Worm (Caenorhabditis elegans) whole organism, L3 larva: Measurements from ENCODE around the gene unc-31.

Experiments used
- R02D3.7 ChIP-seq: fragments of 150-350 bp; optimal IDR thresholded peaks from 2 replicates; lab custom pipeline; 2014; ENCODE audit warnings: missing biosample characterization, missing genetic modification characterization
- ZK546.5 ChIP-seq: sonication (generic microtip); optimal IDR thresholded peaks from 2 replicates; lab custom pipeline; 2017; ENCODE audit warnings: missing biosample characterization, missing genetic modification characterization
- aly-2 ChIP-seq: fragments of 150-350 bp; optimal IDR thresholded peaks from 2 replicates; lab custom pipeline; 2014; ENCODE audit warnings: missing biosample characterization, missing genetic modification characterization
- ama-1 ChIP-seq: fragments of 150-350 bp; optimal IDR thresholded peaks from 2 replicates; lab custom pipeline; 2018
- ceh-16 ChIP-seq: sonication (generic microtip); optimal IDR thresholded peaks from 2 replicates; lab custom pipeline; 2017; ENCODE audit warnings: missing biosample characterization, missing genetic modification characterization
- ceh-28 ChIP-seq: fragments of 150-350 bp; optimal IDR thresholded peaks from 2 replicates; lab custom pipeline; 2014; ENCODE audit warnings: missing biosample characterization, missing genetic modification reagents, missing genetic modification characterization
- ceh-82 ChIP-seq: fragments of 150-350 bp; optimal IDR thresholded peaks from 2 replicates; lab custom pipeline; 2014; ENCODE audit warnings: missing biosample characterization, missing genetic modification characterization
- daf-12 ChIP-seq: fragments of 150-350 bp; optimal IDR thresholded peaks from 2 replicates; lab custom pipeline; 2014; ENCODE audit warnings: missing biosample characterization, missing genetic modification reagents, missing genetic modification characterization
- egl-27 ChIP-seq: sonication (generic microtip); optimal IDR thresholded peaks from 4 replicates; lab custom pipeline; 2017; ENCODE audit warnings: missing biosample characterization, missing genetic modification reagents, missing genetic modification characterization
- egl-5 ChIP-seq: fragments of 150-350 bp; optimal IDR thresholded peaks from 2 replicates; lab custom pipeline; 2017; ENCODE audit warnings: missing biosample characterization, missing genetic modification reagents, missing genetic modification characterization, inconsistent platforms
- elt-1 ChIP-seq: fragments of 150-350 bp; optimal IDR thresholded peaks from 2 replicates; lab custom pipeline; 2014; ENCODE audit warnings: missing biosample characterization, missing genetic modification characterization
- elt-2 ChIP-seq: sonication (generic microtip); optimal IDR thresholded peaks from 2 replicates; lab custom pipeline; 2016; ENCODE audit warnings: missing genetic modification reagents, mild to moderate bottlenecking, missing genetic modification characterization, missing compliant biosample characterization
- elt-3 ChIP-seq, 3 experiments: fragments of 150-350 bp in 1 of 3; sonication (generic microtip) in 2 of 3; optimal IDR thresholded peaks; 2 replicates in 2 of 3; 4 replicates in 1 of 3; lab custom pipeline; 2014 to 2017; ENCODE audit warnings: missing biosample characterization in 3 of 3, missing genetic modification characterization in 3 of 3
- eor-1 ChIP-seq, 2 experiments: fragments of 150-350 bp; optimal IDR thresholded peaks; 2 replicates each; lab custom pipeline; 2014 to 2018; ENCODE audit warnings: missing biosample characterization in 2 of 2, missing genetic modification characterization in 2 of 2
- fkh-10 ChIP-seq: sonication (generic microtip); optimal IDR thresholded peaks from 2 replicates; lab custom pipeline; 2017; ENCODE audit warnings: missing biosample characterization, missing genetic modification reagents, missing genetic modification characterization
- fkh-2 ChIP-seq: fragments of 150-350 bp; optimal IDR thresholded peaks from 2 replicates; lab custom pipeline; 2014; ENCODE audit warnings: missing biosample characterization, missing genetic modification reagents, missing genetic modification characterization
- fos-1 ChIP-seq: fragments of 150-350 bp; optimal IDR thresholded peaks from 2 replicates; lab custom pipeline; 2014; ENCODE audit warnings: missing biosample characterization, missing genetic modification characterization
- hmg-11 ChIP-seq: sonication (generic microtip); optimal IDR thresholded peaks from 2 replicates; lab custom pipeline; 2016; ENCODE audit warnings: missing genetic modification characterization, missing compliant biosample characterization
- jun-1 ChIP-seq: fragments of 150-350 bp; optimal IDR thresholded peaks from 2 replicates; lab custom pipeline; 2014; ENCODE audit warnings: missing biosample characterization, missing genetic modification reagents, missing genetic modification characterization
- lin-15B ChIP-seq: fragments of 150-350 bp; optimal IDR thresholded peaks from 2 replicates; lab custom pipeline; 2014; ENCODE audit warnings: missing biosample characterization, missing genetic modification characterization
- lin-39 ChIP-seq: fragments of 150-350 bp; optimal IDR thresholded peaks from 2 replicates; lab custom pipeline; 2018; ENCODE audit warnings: missing biosample characterization, missing genetic modification reagents, missing genetic modification characterization
- lsy-12 ChIP-seq: sonication (generic microtip); optimal IDR thresholded peaks from 2 replicates; lab custom pipeline; 2016; ENCODE audit warnings: mild to moderate bottlenecking, missing genetic modification characterization, missing compliant biosample characterization
- mdl-1 ChIP-seq: fragments of 150-350 bp; optimal IDR thresholded peaks from 2 replicates; lab custom pipeline; 2014; ENCODE audit warnings: missing biosample characterization, missing genetic modification characterization
- mml-1 ChIP-seq: fragments of 150-350 bp; sonication (generic microtip); optimal IDR thresholded peaks from 3 replicates; lab custom pipeline; 2014; ENCODE audit warnings: missing biosample characterization, missing genetic modification characterization
- nfya-1 ChIP-seq: sonication (generic microtip); optimal IDR thresholded peaks from 2 replicates; lab custom pipeline; 2017; ENCODE audit warnings: missing genetic modification characterization, mild to moderate bottlenecking, missing compliant biosample characterization, antibody characterized with exemption, moderate library complexity; ENCODE audit not compliant: insufficient read depth
- nhr-11 ChIP-seq: fragments of 150-350 bp; optimal IDR thresholded peaks from 2 replicates; lab custom pipeline; 2014; ENCODE audit warnings: missing biosample characterization, missing genetic modification characterization
- nhr-12 ChIP-seq: fragments of 150-350 bp; optimal IDR thresholded peaks from 2 replicates; lab custom pipeline; 2014; ENCODE audit warnings: missing biosample characterization, missing genetic modification characterization
- nhr-23 ChIP-seq: fragments of 150-350 bp; optimal IDR thresholded peaks from 2 replicates; lab custom pipeline; 2014; ENCODE audit warnings: missing biosample characterization, missing genetic modification reagents, missing genetic modification characterization
- nhr-25 ChIP-seq: sonication (generic microtip); optimal IDR thresholded peaks from 2 replicates; lab custom pipeline; 2017; ENCODE audit warnings: missing biosample characterization, missing genetic modification characterization
- nhr-28 ChIP-seq: fragments of 150-350 bp; optimal IDR thresholded peaks from 2 replicates; lab custom pipeline; 2014; ENCODE audit warnings: missing biosample characterization, missing genetic modification characterization
- nhr-43 ChIP-seq: sonication (generic microtip); optimal IDR thresholded peaks from 2 replicates; lab custom pipeline; 2016; ENCODE audit warnings: mild to moderate bottlenecking, missing genetic modification characterization, missing compliant biosample characterization; ENCODE audit not compliant: poor library complexity, severe bottlenecking
- nhr-67 ChIP-seq: fragments of 150-350 bp; optimal IDR thresholded peaks from 2 replicates; lab custom pipeline; 2014; ENCODE audit warnings: missing biosample characterization, missing genetic modification characterization
- nhr-77 ChIP-seq: fragments of 150-350 bp; optimal IDR thresholded peaks from 2 replicates; lab custom pipeline; 2014; ENCODE audit warnings: missing biosample characterization, missing genetic modification characterization
- pqm-1 ChIP-seq: fragments of 150-350 bp; optimal IDR thresholded peaks from 2 replicates; lab custom pipeline; 2017; ENCODE audit warnings: missing biosample characterization, missing genetic modification characterization, inconsistent platforms
- sea-2 ChIP-seq: fragments of 150-350 bp; sonication (generic microtip); optimal IDR thresholded peaks from 4 replicates; lab custom pipeline; 2014; ENCODE audit warnings: missing biosample characterization, missing genetic modification reagents, missing genetic modification characterization
- snpc-4 ChIP-seq: fragments of 150-350 bp; optimal IDR thresholded peaks from 2 replicates; lab custom pipeline; 2014; ENCODE audit warnings: missing biosample characterization, missing genetic modification characterization
- tbx-2 ChIP-seq: sonication (generic microtip); optimal IDR thresholded peaks from 2 replicates; lab custom pipeline; 2016; ENCODE audit warnings: mild to moderate bottlenecking, missing genetic modification characterization, missing compliant biosample characterization
- unc-39 ChIP-seq: sonication (generic microtip); optimal IDR thresholded peaks from 4 replicates; lab custom pipeline; 2017; ENCODE audit warnings: missing biosample characterization, missing genetic modification characterization
- zag-1 ChIP-seq: fragments of 150-350 bp; optimal IDR thresholded peaks from 2 replicates; lab custom pipeline; 2014; ENCODE audit warnings: missing biosample characterization, missing genetic modification characterization
- ztf-11 ChIP-seq: fragments of 150-350 bp; optimal IDR thresholded peaks from 2 replicates; lab custom pipeline; 2014; ENCODE audit warnings: missing biosample characterization, missing genetic modification characterization
- ztf-4 ChIP-seq: fragments of 150-350 bp; optimal IDR thresholded peaks from 2 replicates; lab custom pipeline; 2014; ENCODE audit warnings: missing biosample characterization, missing genetic modification characterization

Gene unc-31

DNA sequence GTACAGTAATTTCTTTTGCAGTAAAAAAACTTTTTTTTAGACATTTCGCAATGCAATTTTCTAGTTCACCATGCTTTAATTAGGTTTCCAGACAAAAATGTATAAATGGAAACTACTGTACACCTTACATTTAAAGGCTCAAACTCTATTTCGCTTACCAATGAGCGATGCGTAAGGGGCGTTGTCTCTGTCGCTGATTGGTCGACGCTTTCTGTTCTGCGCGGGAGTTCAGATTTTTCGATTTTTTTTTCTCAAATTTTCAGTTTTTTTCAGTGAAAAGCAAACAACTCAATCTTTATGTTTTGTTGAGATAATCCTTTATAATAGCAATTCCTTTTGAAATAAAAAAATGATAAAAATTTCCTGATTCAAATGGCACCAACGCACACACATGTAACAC is 19.5 kb upstream of the unc-31 start:
- TF ChIP-seq aly-2 (tag; lab: Kevin White, UChicago) (no peak), elt-1 (tag; lab: Kevin White, UChicago) (no peak), nhr-25 (tag; lab: Kevin White, UChicago) (no peak), fkh-2 (tag; lab: Kevin White, UChicago) (no peak), nfya-1 (tag; lab: Kevin White, UChicago) (peak; percentile 84), fos-1 (tag; lab: Kevin White, UChicago) (no peak), ceh-82 (no peak), nhr-28 (no peak)
- TF ChIP-seq, all 47 proteins: peak for 1

- no peak for TF ChIP-seq nhr-11 (tag; lab: Kevin White, UChicago)
- TF ChIP-seq eor-1 (tag; optimal IDR thresholded peaks at IDR 0.05; lab: Kevin White, UChicago): no peak
- no peak for TF ChIP-seq snpc-4 (tag; lab: Kevin White, UChicago)
- no peak for TF ChIP-seq ceh-16 (tag; lab: Kevin White, UChicago)
- no peak for TF ChIP-seq fkh-2 (tag; lab: Kevin White, UChicago)
- TF ChIP-seq ztf-11: no peak
These were observed 18.0 kb upstream of the unc-31 start for ce11 chrIV:12755641-12756040.

DNA sequence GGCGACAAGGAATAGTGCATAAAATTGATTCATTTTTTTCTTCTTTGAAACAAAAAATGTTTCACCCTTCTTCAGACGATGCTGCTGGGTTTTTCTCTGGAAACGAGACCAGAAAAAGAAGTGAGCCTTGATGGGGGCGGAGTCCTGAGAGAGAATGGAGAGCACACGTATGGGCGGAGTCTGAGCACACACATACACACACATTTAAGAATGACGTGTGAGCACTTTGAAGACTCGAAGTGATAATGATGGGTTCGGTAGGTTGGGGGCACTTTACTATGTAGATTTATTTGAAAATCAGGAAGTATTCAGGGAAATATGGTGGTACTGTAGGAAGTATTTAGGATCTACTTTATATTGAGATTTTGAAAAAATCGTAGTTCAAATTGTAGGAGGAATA is 16.2 kb upstream of the unc-31 start, which contains the start of gene flp-9:
flp-9 (minus strand) TSS at position 101 of the 400 bp plus-strand sequence.
- TF ChIP-seq sea-2 (GFP tag; lab: Kevin White, UChicago): no peak
- TF ChIP-seq lsy-12 (tag; lab: Kevin White, UChicago): no peak
- no peak for TF ChIP-seq elt-3 (tag; optimal IDR thresholded peaks at IDR 0.05; lab: Kevin White, UChicago)
- no peak for TF ChIP-seq ztf-11
- no peak for TF ChIP-seq pqm-1 (tag; lab: Kevin White, UChicago)
- TF ChIP-seq nhr-28: no peak
- no peak for TF ChIP-seq nfya-1 (tag; lab: Kevin White, UChicago)
- no peak for TF ChIP-seq lin-15B (tag; lab: Kevin White, UChicago)
- TF ChIP-seq ama-1 (lab: Kevin White, UChicago): no peak
- TF ChIP-seq ceh-16 (tag; lab: Kevin White, UChicago): no peak
- TF ChIP-seq nhr-77 (tag; lab: Kevin White, UChicago): no peak
- no peak for TF ChIP-seq tbx-2 (tag; lab: Kevin White, UChicago)
- no peak for TF ChIP-seq ztf-4
- TF ChIP-seq daf-12: no peak
- no peak for TF ChIP-seq R02D3.7 (tag; lab: Kevin White, UChicago)
- no peak for TF ChIP-seq jun-1 (tag; lab: Kevin White, UChicago)

- TF ChIP-seq jun-1 (tag; lab: Kevin White, UChicago) (no peak), elt-1 (tag; lab: Kevin White, UChicago) (no peak), fkh-10 (GFP tag; lab: Kevin White, UChicago) (peak; percentile 62)
These were observed 10.9 kb upstream of the unc-31 start for ce11 chrIV:12762782-12763181.

DNA sequence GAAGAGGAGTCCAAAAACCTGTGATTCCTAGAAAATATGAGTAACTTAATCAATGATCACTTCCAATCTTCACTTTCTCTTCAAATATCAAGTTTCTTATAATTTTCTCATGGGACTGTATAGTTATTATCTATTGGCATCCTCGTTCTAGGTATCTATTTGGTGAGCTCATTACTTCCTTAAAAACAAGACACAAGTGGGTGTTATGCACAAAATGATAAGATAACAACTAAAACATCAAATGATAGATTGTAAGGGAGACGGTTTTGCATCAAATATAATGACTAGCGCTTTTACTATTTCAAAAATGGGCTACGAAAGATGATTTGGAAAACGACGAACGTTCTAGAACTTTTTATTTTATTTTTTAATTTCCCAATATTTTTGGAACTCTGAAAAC is 8.6 kb upstream of the unc-31 start, which contains the start of gene ZK897.10:
ZK897.10 (plus strand) TSS at position 285 of the 400 bp plus-strand sequence.
- TF ChIP-seq nhr-23 (tag; lab: Kevin White, UChicago): no peak
- peak; percentile 53 for TF ChIP-seq pqm-1 (tag; lab: Kevin White, UChicago)
- no peak for TF ChIP-seq nhr-11 (tag; lab: Kevin White, UChicago)
- no peak for TF ChIP-seq ceh-16 (tag; lab: Kevin White, UChicago)

DNA sequence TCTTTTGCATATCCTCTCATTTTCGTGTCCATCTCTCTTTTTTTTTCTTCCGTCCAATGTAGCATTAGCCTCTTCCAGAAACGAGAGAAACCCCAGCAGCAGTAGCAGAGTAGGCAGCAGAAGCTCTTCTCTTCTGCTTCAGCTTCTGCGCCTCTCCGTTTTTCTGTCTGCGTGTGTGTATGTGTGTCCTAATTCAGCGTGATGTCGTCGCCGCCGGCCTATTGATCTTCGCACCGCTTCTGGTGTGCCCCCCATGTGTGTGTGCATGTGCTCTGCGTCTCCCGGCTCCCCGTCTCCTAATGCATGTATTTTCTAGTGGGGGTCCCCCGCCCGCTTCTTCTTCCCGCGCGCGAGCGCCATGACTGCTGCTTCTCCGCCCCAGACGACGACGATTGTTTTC is 2.3 kb upstream of the unc-31 start:
- TF ChIP-seq egl-27 (tag; lab: Kevin White, UChicago) (no peak), elt-1 (tag; lab: Kevin White, UChicago) (no peak), lin-39 (tag; lab: Kevin White, UChicago) (peak; percentile 89), aly-2 (tag; lab: Kevin White, UChicago) (no peak), mml-1 (no peak), pqm-1 (tag; lab: Kevin White, UChicago) (no peak), zag-1 (tag; lab: Kevin White, UChicago) (no peak), unc-39 (tag; lab: Kevin White, UChicago) (no peak), ztf-11 (no peak), nhr-77 (tag; lab: Kevin White, UChicago) (no peak), nhr-12 (no peak), lin-15B (tag; lab: Kevin White, UChicago) (peak; percentile 26), lsy-12 (tag; lab: Kevin White, UChicago) (no peak), ZK546.5 (tag; lab: Kevin White, UChicago) (no peak), R02D3.7 (tag; lab: Kevin White, UChicago) (no peak), elt-2 (tag; lab: Kevin White, UChicago) (no peak), fkh-10 (GFP tag; lab: Kevin White, UChicago) (peak; percentile 65), egl-5 (no peak), mdl-1 (peak; percentile 37), hmg-11 (peak; percentile 67), nhr-28 (no peak), snpc-4 (tag; lab: Kevin White, UChicago) (peak; percentile 20), nhr-67 (tag; lab: Kevin White, UChicago) (no peak), ztf-4 (no peak), eor-1 (tag; optimal IDR thresholded peaks at IDR 0.05; lab: Kevin White, UChicago) (no peak), ceh-28 (no peak), nhr-43 (tag; lab: Kevin White, UChicago) (no peak), nfya-1 (tag; lab: Kevin White, UChicago) (peak; percentile 73)
